Fruit fly (Drosophila melanogaster) whole organism, wandering third instar larva: ENCODE measurements around the gene RabX6.

ENCODE experiments used
- CrebA ChIP-seq: fragments of 200-800 bp; sonication (Bioruptor generic); optimal IDR thresholded peaks from 2 replicates; lab custom pipeline; 2016; ENCODE audit warnings: missing biosample characterization, mild to moderate bottlenecking, missing genetic modification characterization, borderline replicate concordance
- Hnf4 ChIP-seq: fragments of 200-800 bp; sonication (Bioruptor generic); optimal IDR thresholded peaks from 2 replicates; lab custom pipeline; 2016; ENCODE audit warnings: missing biosample characterization, mild to moderate bottlenecking, missing genetic modification characterization
- Hr83 ChIP-seq: fragments of 200-300 bp; sonication (Bioruptor generic); optimal IDR thresholded peaks from 2 replicates; lab custom pipeline; 2016; ENCODE audit warnings: missing biosample characterization, mild to moderate bottlenecking, missing genetic modification characterization, moderate library complexity; ENCODE audit not compliant: poor library complexity, severe bottlenecking
- br ChIP-seq: fragments of 200-800 bp; sonication (Bioruptor generic); optimal IDR thresholded peaks from 2 replicates; lab custom pipeline; 2016; ENCODE audit warnings: missing biosample characterization, missing genetic modification characterization
- brk ChIP-seq: fragments of 200-800 bp; sonication (Bioruptor generic); optimal IDR thresholded peaks from 2 replicates; lab custom pipeline; 2016; ENCODE audit warnings: missing biosample characterization, mild to moderate bottlenecking, missing genetic modification characterization
- h ChIP-seq: fragments of 200-800 bp; sonication (Bioruptor generic); optimal IDR thresholded peaks from 3 replicates; lab custom pipeline; 2016; ENCODE audit warnings: missing biosample characterization, mild to moderate bottlenecking, missing genetic modification characterization
- lola ChIP-seq: fragments of >200 bp; optimal IDR thresholded peaks from 2 replicates; lab custom pipeline; 2017; ENCODE audit warnings: missing biosample characterization, missing genetic modification characterization
- pan ChIP-seq: fragments of >200 bp; optimal IDR thresholded peaks from 2 replicates; lab custom pipeline; 2017
- usp ChIP-seq: fragments of >200 bp; optimal IDR thresholded peaks from 2 replicates; lab custom pipeline; 2017; ENCODE audit warnings: missing biosample characterization, missing genetic modification characterization

dm6 chr3L:666544-666943 lies 23.8 kb upstream of the RabX6 start:
- TF ChIP-seq Hnf4 (GFP tag; lab: Kevin White, UChicago) (no peak), CrebA (GFP tag; lab: Kevin White, UChicago) (no peak), brk (GFP tag; lab: Kevin White, UChicago) (no peak), br (peak; percentile 12), Hr83 (GFP tag; lab: Kevin White, UChicago) (no peak), lola (GFP tag; lab: Kevin White, UChicago) (no peak), pan (no peak), usp (GFP tag; lab: Kevin White, UChicago) (no peak), h (peak; percentile 3)
